Worm (Caenorhabditis elegans): ENCODE results near the gene T04A8.7.
A peak's percentile ranks its signal among the peaks of the same experiment; 100 is the strongest.

T04A8.7 gene

ce11 chrIII:4677466-4677865 is 17.7 kb upstream of the T04A8.7 start, which contains the start of gene srg-10:
Gene srg-10, plus strand, starts transcription at chrIII:4677766.
- TF ChIP-seq snpc-4 (tag; optimal IDR thresholded peaks at IDR 0.05) = no peak
- TF ChIP-seq mdl-1 (tag; optimal IDR thresholded peaks at IDR 0.05) = no peak
- TF ChIP-seq egl-27 (tag; optimal IDR thresholded peaks at IDR 0.05) = no peak
- TF ChIP-seq fkh-10 (GFP tag; optimal IDR thresholded peaks at IDR 0.05) = no peak
- no peak for TF ChIP-seq lsy-12 (tag; optimal IDR thresholded peaks at IDR 0.05)
- no peak for TF ChIP-seq aly-2 (tag; optimal IDR thresholded peaks at IDR 0.05)

- no peak for TF ChIP-seq nhr-43 (tag; optimal IDR thresholded peaks at IDR 0.05; ENCODE audit: poor library complexity, severe bottlenecking)
Observed at ce11 chrIII:4679963-4680484, 15.1 kb upstream of the T04A8.7 start, which contains the start of gene srg-11. Gene srg-11, plus strand, starts transcription at chrIII:4680013.

ce11 chrIII:4687134-4687533 is 8.0 kb upstream of the T04A8.7 start:
- TF ChIP-seq lin-15B (tag; optimal IDR thresholded peaks at IDR 0.05) (no peak), ztf-11 (tag; optimal IDR thresholded peaks at IDR 0.05) (no peak), nhr-76 (tag; optimal IDR thresholded peaks at IDR 0.05) (no peak), unc-62 (GFP tag; optimal IDR thresholded peaks at IDR 0.05) (no peak), lsy-12 (tag; optimal IDR thresholded peaks at IDR 0.05) (no peak), elt-3 (tag; optimal IDR thresholded peaks at IDR 0.05) (no peak), ceh-28 (tag; optimal IDR thresholded peaks at IDR 0.05) (no peak), pqm-1 (tag; optimal IDR thresholded peaks at IDR 0.05) (no peak), nhr-67 (tag; optimal IDR thresholded peaks at IDR 0.05) (no peak), elt-1 (tag; optimal IDR thresholded peaks at IDR 0.05) (no peak), tbx-2 (tag; optimal IDR thresholded peaks at IDR 0.05) (no peak), aly-2 (tag; optimal IDR thresholded peaks at IDR 0.05) (no peak), ceh-16 (tag; optimal IDR thresholded peaks at IDR 0.05) (no peak), ztf-4 (tag; optimal IDR thresholded peaks at IDR 0.05) (no peak), pha-4 (tag; optimal IDR thresholded peaks at IDR 0.05) (no peak), egl-27 (tag; optimal IDR thresholded peaks at IDR 0.05) (no peak), nfya-1 (tag; optimal IDR thresholded peaks at IDR 0.05; ENCODE audit: insufficient read depth) (no peak), nhr-12 (tag; optimal IDR thresholded peaks at IDR 0.05) (no peak), fkh-2 (tag; optimal IDR thresholded peaks at IDR 0.05) (no peak)

- peak; percentile 19 for TF ChIP-seq pha-4 (tag; optimal IDR thresholded peaks at IDR 0.05)
- TF ChIP-seq hmg-11 (tag; optimal IDR thresholded peaks at IDR 0.05) = no peak
Observed at ce11 chrIII:4688356-4688755, 6.8 kb upstream of the T04A8.7 start, which contains the start of gene tag-243. Gene tag-243, minus strand, starts transcription at chrIII:4688456.

- TF ChIP-seq elt-2 (tag; optimal IDR thresholded peaks at IDR 0.05) (peak; percentile 41), ceh-82 (tag; optimal IDR thresholded peaks at IDR 0.05) (no peak)
Observed at ce11 chrIII:4688965-4689364, 6.2 kb upstream of the T04A8.7 start, which contains the start of gene ppat-1. Gene ppat-1, plus strand, starts transcription at chrIII:4689280.

- TF ChIP-seq snpc-4 (tag; optimal IDR thresholded peaks at IDR 0.05) (no peak), nhr-11 (tag; optimal IDR thresholded peaks at IDR 0.05) (no peak), elt-3 (tag; optimal IDR thresholded peaks at IDR 0.05) (peak in 1 of 3 experiments; percentile 65), nhr-76 (tag; optimal IDR thresholded peaks at IDR 0.05) (peak; percentile 20), mdl-1 (tag; optimal IDR thresholded peaks at IDR 0.05) (peak; percentile 26), fos-1 (tag; optimal IDR thresholded peaks at IDR 0.05) (no peak), fkh-2 (tag; optimal IDR thresholded peaks at IDR 0.05) (no peak), ZK546.5 (tag; optimal IDR thresholded peaks at IDR 0.05) (no peak), ceh-82 (tag; optimal IDR thresholded peaks at IDR 0.05) (no peak), R02D3.7 (tag; optimal IDR thresholded peaks at IDR 0.05) (no peak), lin-15B (tag; optimal IDR thresholded peaks at IDR 0.05) (peak; percentile 28), nhr-43 (tag; optimal IDR thresholded peaks at IDR 0.05; ENCODE audit: poor library complexity, severe bottlenecking) (peak; percentile 90), jun-1 (tag; optimal IDR thresholded peaks at IDR 0.05) (peak; percentile 56), pha-4 (tag; optimal IDR thresholded peaks at IDR 0.05) (peak; percentile 81), ceh-28 (tag; optimal IDR thresholded peaks at IDR 0.05) (no peak), fkh-10 (GFP tag; optimal IDR thresholded peaks at IDR 0.05) (no peak), nhr-23 (tag; optimal IDR thresholded peaks at IDR 0.05) (no peak), pqm-1 (tag; optimal IDR thresholded peaks at IDR 0.05) (peak; percentile 38), skn-1 (tag; optimal IDR thresholded peaks at IDR 0.05) (peak; percentile 79), ama-1 (optimal IDR thresholded peaks at IDR 0.05) (peak; percentile 42), eor-1 (tag; optimal IDR thresholded peaks at IDR 0.05) (no peak), elt-2 (tag; optimal IDR thresholded peaks at IDR 0.05) (peak; percentile 52), nhr-25 (tag; optimal IDR thresholded peaks at IDR 0.05) (peak; percentile 66), ztf-11 (tag; optimal IDR thresholded peaks at IDR 0.05) (no peak), nfya-1 (tag; optimal IDR thresholded peaks at IDR 0.05; ENCODE audit: insufficient read depth) (peak; percentile 73), nhr-237 (tag; optimal IDR thresholded peaks at IDR 0.05) (no peak), nhr-67 (tag; optimal IDR thresholded peaks at IDR 0.05) (no peak), zag-1 (tag; optimal IDR thresholded peaks at IDR 0.05) (no peak), sea-2 (GFP tag; optimal IDR thresholded peaks at IDR 0.05) (no peak), nhr-77 (tag; optimal IDR thresholded peaks at IDR 0.05) (no peak), nhr-12 (tag; optimal IDR thresholded peaks at IDR 0.05) (no peak), ztf-4 (tag; optimal IDR thresholded peaks at IDR 0.05) (peak; percentile 40), unc-62 (GFP tag; optimal IDR thresholded peaks at IDR 0.05) (no peak)
Observed at ce11 chrIII:4689595-4689994, 5.6 kb upstream of the T04A8.7 start.
